Fruit fly (Drosophila melanogaster) whole organism, wandering third instar larva: ENCODE results near the gene CG14695.

Experiments
- Abd-B ChIP-seq: fragments of >200 bp; optimal IDR thresholded peaks from 2 replicates; lab custom pipeline; 2017; ENCODE audit warnings: missing biosample characterization, missing genetic modification characterization
- CG32264 ChIP-seq: fragments of 200-800 bp; sonication (Bioruptor generic); optimal IDR thresholded peaks from 2 replicates; lab custom pipeline; 2016; ENCODE audit warnings: missing biosample characterization, missing genetic modification characterization
- CG9705 ChIP-seq: fragments of 200-800 bp; sonication (Bioruptor generic); optimal IDR thresholded peaks from 2 replicates; lab custom pipeline; 2018; ENCODE audit warnings: missing biosample characterization, mild to moderate bottlenecking, missing genetic modification characterization
- CrebA ChIP-seq: fragments of 200-800 bp; sonication (Bioruptor generic); optimal IDR thresholded peaks from 2 replicates; lab custom pipeline; 2016; ENCODE audit warnings: missing biosample characterization, mild to moderate bottlenecking, missing genetic modification characterization, borderline replicate concordance
- Dfd ChIP-seq: fragments of >200 bp; optimal IDR thresholded peaks from 2 replicates; lab custom pipeline; 2017; ENCODE audit warnings: missing biosample characterization, missing genetic modification characterization
- Dif ChIP-seq: fragments of 200-275, 200-300 bp; sonication (Bioruptor generic); optimal IDR thresholded peaks from 2 replicates; lab custom pipeline; 2018; ENCODE audit warnings: missing biosample characterization, missing genetic modification characterization; ENCODE audit not compliant: partially characterized antibody
- GATAd ChIP-seq: sonication (Bioruptor generic); optimal IDR thresholded peaks from 2 replicates; lab custom pipeline; 2016; ENCODE audit warnings: missing biosample characterization, missing genetic modification characterization
- HLH106 ChIP-seq: fragments of 200-800 bp; optimal IDR thresholded peaks from 3 replicates; lab custom pipeline; 2019; ENCODE audit warnings: missing biosample characterization, mild to moderate bottlenecking, missing genetic modification characterization, moderate library complexity
- Hnf4 ChIP-seq: fragments of 200-800 bp; sonication (Bioruptor generic); optimal IDR thresholded peaks from 2 replicates; lab custom pipeline; 2016; ENCODE audit warnings: missing biosample characterization, mild to moderate bottlenecking, missing genetic modification characterization
- Hr78 ChIP-seq: fragments of >200 bp; optimal IDR thresholded peaks from 2 replicates; lab custom pipeline; 2017; ENCODE audit warnings: missing biosample characterization, missing genetic modification characterization
- Hr83 ChIP-seq: fragments of 200-300 bp; sonication (Bioruptor generic); optimal IDR thresholded peaks from 2 replicates; lab custom pipeline; 2016; ENCODE audit warnings: missing biosample characterization, mild to moderate bottlenecking, missing genetic modification characterization, moderate library complexity; ENCODE audit not compliant: poor library complexity, severe bottlenecking
- Jra ChIP-seq: sonication (Bioruptor generic); optimal IDR thresholded peaks from 2 replicates; lab custom pipeline; 2016; ENCODE audit warnings: missing biosample characterization, missing genetic modification characterization
- Mio ChIP-seq: sonication (Bioruptor generic); optimal IDR thresholded peaks from 2 replicates; lab custom pipeline; 2016; ENCODE audit warnings: missing biosample characterization, missing genetic modification characterization
- Myc ChIP-seq: fragments of >200 bp; optimal IDR thresholded peaks from 2 replicates; lab custom pipeline; 2017
- N ChIP-seq: fragments of >200 bp; optimal IDR thresholded peaks from 2 replicates; lab custom pipeline; 2018; ENCODE audit warnings: missing biosample characterization, missing external identifiers, missing genetic modification characterization
- OdsH ChIP-seq: fragments of 200-800 bp; sonication (Bioruptor generic); optimal IDR thresholded peaks from 2 replicates; lab custom pipeline; 2016; ENCODE audit warnings: missing biosample characterization, mild to moderate bottlenecking, missing genetic modification characterization
- Rel ChIP-seq, 2 experiments: fragments of 200-800 bp; sonication (Bioruptor generic) in 1 of 2; optimal IDR thresholded peaks; 2 replicates in 1 of 2; 3 replicates in 1 of 2; lab custom pipeline; 2016 to 2019; ENCODE audit warnings: mild to moderate bottlenecking in 2 of 2, missing biosample characterization in 2 of 2, missing genetic modification characterization in 2 of 2, moderate library complexity in 1 of 2
- Sp1 ChIP-seq: fragments of 200-800 bp; sonication (Bioruptor generic); optimal IDR thresholded peaks from 3 replicates; lab custom pipeline; 2019; ENCODE audit warnings: missing biosample characterization, mild to moderate bottlenecking, missing genetic modification characterization, moderate library complexity
- Vsx2 ChIP-seq: fragments of 200-300, 225-300 bp; sonication (Bioruptor generic); optimal IDR thresholded peaks from 2 replicates; lab custom pipeline; 2018; ENCODE audit warnings: missing biosample characterization, missing genetic modification characterization; ENCODE audit not compliant: partially characterized antibody
- br ChIP-seq: fragments of 200-800 bp; sonication (Bioruptor generic); optimal IDR thresholded peaks from 2 replicates; lab custom pipeline; 2016; ENCODE audit warnings: missing biosample characterization, missing genetic modification characterization
- brk ChIP-seq: fragments of 200-800 bp; sonication (Bioruptor generic); optimal IDR thresholded peaks from 2 replicates; lab custom pipeline; 2016; ENCODE audit warnings: missing biosample characterization, mild to moderate bottlenecking, missing genetic modification characterization
- dl ChIP-seq, 2 experiments: fragments of 175-275, 200-275 bp in 1 of 2; fragments of 200-275 bp in 1 of 2; sonication (Bioruptor generic); optimal IDR thresholded peaks; lab custom pipeline; 2018; ENCODE audit warnings: mild to moderate bottlenecking in 2 of 2, missing biosample characterization in 2 of 2, missing genetic modification characterization in 2 of 2, moderate library complexity in 2 of 2; ENCODE audit not compliant: partially characterized antibody in 2 of 2, insufficient read depth in 1 of 2
- dmrt93B ChIP-seq: fragments of 200-800 bp; sonication (Bioruptor generic); optimal IDR thresholded peaks from 2 replicates; lab custom pipeline; 2018; ENCODE audit warnings: missing biosample characterization, mild to moderate bottlenecking, missing genetic modification characterization
- dsf ChIP-seq: sonication (Bioruptor generic); optimal IDR thresholded peaks from 2 replicates; lab custom pipeline; 2016; ENCODE audit warnings: missing biosample characterization, missing genetic modification characterization, borderline replicate concordance
- ey ChIP-seq: fragments of 200-800 bp; sonication (Bioruptor generic); optimal IDR thresholded peaks from 2 replicates; lab custom pipeline; 2016; ENCODE audit warnings: missing biosample characterization, missing genetic modification characterization
- foxo ChIP-seq, 2 experiments: fragments of 200-800 bp; sonication (Bioruptor generic); optimal IDR thresholded peaks; 2 replicates in 1 of 2; 3 replicates in 1 of 2; lab custom pipeline; 2016 to 2017; ENCODE audit warnings: missing biosample characterization in 2 of 2, missing genetic modification characterization in 2 of 2
- fru ChIP-seq: fragments of 200-800 bp; sonication (Bioruptor generic); optimal IDR thresholded peaks from 3 replicates; lab custom pipeline; 2016; ENCODE audit warnings: missing biosample characterization, mild to moderate bottlenecking, missing genetic modification characterization
- h ChIP-seq: fragments of 200-800 bp; sonication (Bioruptor generic); optimal IDR thresholded peaks from 3 replicates; lab custom pipeline; 2016; ENCODE audit warnings: missing biosample characterization, mild to moderate bottlenecking, missing genetic modification characterization
- jim ChIP-seq: fragments of 175-275, 200-325 bp; sonication (Bioruptor generic); optimal IDR thresholded peaks from 2 replicates; lab custom pipeline; 2016; ENCODE audit warnings: missing biosample characterization, mild to moderate bottlenecking, missing genetic modification characterization
- lola ChIP-seq: fragments of >200 bp; optimal IDR thresholded peaks from 2 replicates; lab custom pipeline; 2017; ENCODE audit warnings: missing biosample characterization, missing genetic modification characterization
- pan ChIP-seq: fragments of >200 bp; optimal IDR thresholded peaks from 2 replicates; lab custom pipeline; 2017
- psq ChIP-seq: fragments of 200-800 bp; sonication (Bioruptor generic); optimal IDR thresholded peaks from 3 replicates; lab custom pipeline; 2017; ENCODE audit warnings: missing biosample characterization, mild to moderate bottlenecking, missing genetic modification characterization, moderate library complexity
- rgr ChIP-seq: fragments of 200-800 bp; sonication (Bioruptor generic); optimal IDR thresholded peaks from 3 replicates; lab custom pipeline; 2016; ENCODE audit warnings: missing biosample characterization, mild to moderate bottlenecking, missing genetic modification characterization
- sage ChIP-seq: fragments of 200-800 bp; sonication (Bioruptor generic); optimal IDR thresholded peaks from 2 replicates; lab custom pipeline; 2016; ENCODE audit warnings: missing biosample characterization, mild to moderate bottlenecking, missing genetic modification characterization
- sv ChIP-seq: fragments of 200-800 bp; sonication (Bioruptor generic); optimal IDR thresholded peaks from 3 replicates; lab custom pipeline; 2016; ENCODE audit warnings: missing biosample characterization, missing genetic modification characterization
- tai ChIP-seq: sonication (Bioruptor generic); optimal IDR thresholded peaks from 2 replicates; lab custom pipeline; 2016; ENCODE audit warnings: missing biosample characterization, missing genetic modification characterization
- usp ChIP-seq: fragments of >200 bp; optimal IDR thresholded peaks from 2 replicates; lab custom pipeline; 2017; ENCODE audit warnings: missing biosample characterization, missing genetic modification characterization
- woc ChIP-seq: sonication (Bioruptor generic); optimal IDR thresholded peaks from 2 replicates; lab custom pipeline; 2016; ENCODE audit warnings: missing biosample characterization, mild to moderate bottlenecking, missing genetic modification characterization

The CG14695 gene

DNA sequence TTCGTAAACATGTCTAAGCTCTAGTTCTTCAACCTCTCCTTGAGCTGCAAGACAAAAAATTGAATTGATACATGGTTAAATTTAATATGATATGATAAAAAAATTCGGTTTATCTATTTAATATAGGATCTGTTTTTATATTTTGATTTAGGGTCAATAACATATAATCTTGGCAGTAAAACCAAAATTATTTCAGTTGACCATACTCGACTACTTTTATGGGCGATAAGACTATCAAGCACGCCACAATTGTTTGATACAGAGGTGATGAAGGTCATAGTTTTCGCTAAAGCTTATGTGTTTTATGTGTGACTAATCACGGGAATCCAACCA is 9.1 kb upstream of the CG14695 start:
- TF ChIP-seq Hr83 (GFP tag; lab: Kevin White, UChicago) (no peak), Jra (GFP tag; lab: Kevin White, UChicago) (no peak), Dif (GFP tag; lab: Kevin White, UChicago) (no peak), br (GFP tag; lab: Kevin White, UChicago) (no peak), tai (no peak), Abd-B (GFP tag; lab: Kevin White, UChicago) (no peak), N (GFP tag; lab: Kevin White, UChicago) (no peak), woc (GFP tag; lab: Kevin White, UChicago) (no peak), Hnf4 (GFP tag; lab: Kevin White, UChicago) (no peak), brk (GFP tag; lab: Kevin White, UChicago) (no peak), dl (GFP tag; optimal IDR thresholded peaks at IDR 0.05; lab: Kevin White, UChicago; ENCODE audit: insufficient read depth in 1 of 2, partially characterized antibody in 2 of 2) (no peak), sv (GFP tag; lab: Kevin White, UChicago) (no peak)

dm6 chr3R:10886462-10887315 is 7.6 kb upstream of the CG14695 start:
- TF ChIP-seq Jra (GFP tag; lab: Kevin White, UChicago): peak; percentile 84
- peak; percentile 88 for TF ChIP-seq Hnf4 (GFP tag; lab: Kevin White, UChicago)
- TF ChIP-seq N (GFP tag; lab: Kevin White, UChicago): no peak
- TF ChIP-seq br (GFP tag; lab: Kevin White, UChicago): peak; percentile 93
- peak; percentile 94 for TF ChIP-seq Sp1
- TF ChIP-seq usp: no peak
- TF ChIP-seq Hr83 (GFP tag; lab: Kevin White, UChicago): peak; percentile 3
- peak; percentile 49 for TF ChIP-seq Mio
- TF ChIP-seq CG32264 (GFP tag; lab: Kevin White, UChicago): peak; percentile 71
- TF ChIP-seq h (GFP tag; lab: Kevin White, UChicago): peak; percentile 96
- peak; percentile 69 for TF ChIP-seq Dif (GFP tag; lab: Kevin White, UChicago)
- no peak for TF ChIP-seq Abd-B (GFP tag; lab: Kevin White, UChicago)
- peak; percentile 94 for TF ChIP-seq rgr (GFP tag; lab: Kevin White, UChicago)
- peak; percentile 93 for TF ChIP-seq psq (GFP tag; lab: Kevin White, UChicago)
- peak; percentile 97 for TF ChIP-seq woc (GFP tag; lab: Kevin White, UChicago)
- TF ChIP-seq Dfd: no peak
- TF ChIP-seq sv (GFP tag; lab: Kevin White, UChicago): peak; percentile 83
- TF ChIP-seq Vsx2: peak; percentile 51
- peak; percentile 95 for TF ChIP-seq ey (GFP tag; lab: Kevin White, UChicago)
- peak; percentile 78 for TF ChIP-seq sage (GFP tag; lab: Kevin White, UChicago)
- TF ChIP-seq CrebA (GFP tag; lab: Kevin White, UChicago): no peak
- no peak for TF ChIP-seq tai
- TF ChIP-seq Rel (GFP tag; optimal IDR thresholded peaks at IDR 0.05; lab: Kevin White, UChicago): no peak
- TF ChIP-seq Rel (tag; optimal IDR thresholded peaks at IDR 0.05; lab: Kevin White, UChicago): peak; percentile 23
- TF ChIP-seq HLH106 (tag; lab: Kevin White, UChicago): peak; percentile 84
- no peak for TF ChIP-seq pan (lab: Kevin White, UChicago)
- TF ChIP-seq dsf (GFP tag; lab: Kevin White, UChicago): peak; percentile 59
- TF ChIP-seq Myc (lab: Kevin White, UChicago): no peak
- no peak for TF ChIP-seq lola
- peak; percentile 96 for TF ChIP-seq fru (GFP tag; lab: Kevin White, UChicago)
- TF ChIP-seq CG9705 (GFP tag; lab: Kevin White, UChicago): peak; percentile 71
- peak; percentile 96 for TF ChIP-seq OdsH (GFP tag; lab: Kevin White, UChicago)
- TF ChIP-seq dl (GFP tag; optimal IDR thresholded peaks at IDR 0.05; lab: Kevin White, UChicago; ENCODE audit: insufficient read depth in 1 of 2, partially characterized antibody in 2 of 2): peak; percentile 11 to 66
- no peak for TF ChIP-seq Hr78 (GFP tag; lab: Kevin White, UChicago)
- no peak for TF ChIP-seq jim (GFP tag; lab: Kevin White, UChicago)
- TF ChIP-seq foxo (GFP tag; optimal IDR thresholded peaks at IDR 0.05; lab: Kevin White, UChicago): peak; percentile 47 to 97
- no peak for TF ChIP-seq GATAd (GFP tag; lab: Kevin White, UChicago)
- TF ChIP-seq dmrt93B (GFP tag; lab: Kevin White, UChicago): peak; percentile 79
- TF ChIP-seq brk (GFP tag; lab: Kevin White, UChicago): peak; percentile 90
